Worm (Caenorhabditis elegans) whole organism, L4 larva: Measurements from ENCODE around the gene srh-200.

ENCODE experiments used
- F49E8.2 ChIP-seq: sonication (generic microtip); optimal IDR thresholded peaks from 2 replicates; lab custom pipeline; 2016; ENCODE audit warnings: missing compliant biosample characterization, mild to moderate bottlenecking, missing genetic modification characterization, borderline replicate concordance
- T26A8.4 ChIP-seq: fragments of 200-800 bp; sonication (Bioruptor generic); IDR thresholded peaks from 2 replicates; pipeline ENCODE4 v1.3.6; 2022; ENCODE audit warnings: missing genetic modification characterization, missing compliant biosample characterization
- Y48G9A.11 ChIP-seq: fragments of 200-800 bp; sonication (Bioruptor generic); IDR thresholded peaks from 2 replicates; pipeline ENCODE4 v1.3.6; 2022; ENCODE audit warnings: missing genetic modification reagents, missing genetic modification characterization, missing compliant biosample characterization
- ZK546.5 ChIP-seq, 2 experiments: sonication (generic microtip); optimal IDR thresholded peaks; 2 replicates each; lab custom pipeline; 2017; ENCODE audit warnings: missing biosample characterization in 2 of 2, missing genetic modification characterization in 2 of 2
- aha-1 ChIP-seq: fragments of 150-350 bp; peaks from one replicate; lab custom pipeline; 2014; ENCODE audit warnings: missing biosample characterization, missing genetic modification characterization
- arid-1 ChIP-seq: fragments of 200-800 bp; sonication (Bioruptor generic); conservative IDR thresholded peaks from 2 replicates; pipeline ENCODE4 v1.3.6; 2022; ENCODE audit warnings: missing genetic modification reagents, missing genetic modification characterization, missing compliant biosample characterization
- attf-4 ChIP-seq: sonication (generic microtip); optimal IDR thresholded peaks from 3 replicates; lab custom pipeline; 2017; ENCODE audit warnings: missing biosample characterization, missing genetic modification characterization
- ceh-20 ChIP-seq: fragments of 200-800 bp; sonication (Bioruptor generic); IDR thresholded peaks from 2 replicates; pipeline ENCODE4 v1.3.6; 2022; ENCODE audit warnings: missing genetic modification reagents, missing genetic modification characterization, missing compliant biosample characterization
- ceh-82 ChIP-seq: sonication (generic microtip); optimal IDR thresholded peaks from 2 replicates; lab custom pipeline; 2017; ENCODE audit warnings: missing biosample characterization, missing genetic modification characterization
- ces-1 ChIP-seq: fragments of 150-350 bp; sonication (generic microtip); optimal IDR thresholded peaks from 4 replicates; lab custom pipeline; 2014; ENCODE audit warnings: missing biosample characterization, missing genetic modification reagents, missing genetic modification characterization
- ctbp-1 ChIP-seq: fragments of 200-800 bp; sonication (Bioruptor generic); IDR thresholded peaks from 2 replicates; pipeline ENCODE4 v1.3.6; 2022; ENCODE audit warnings: missing genetic modification reagents, missing genetic modification characterization, missing compliant biosample characterization
- daf-12 ChIP-seq: fragments of 150-350 bp; optimal IDR thresholded peaks from 2 replicates; lab custom pipeline; 2014; ENCODE audit warnings: missing biosample characterization, missing genetic modification reagents, missing genetic modification characterization
- daf-8 ChIP-seq: fragments of 200-800 bp; sonication (Bioruptor generic); IDR thresholded peaks from 2 replicates; pipeline ENCODE4 v1.3.6; 2022; ENCODE audit warnings: missing genetic modification characterization, missing compliant biosample characterization
- dmd-6 ChIP-seq: fragments of 200-800 bp; sonication (Bioruptor generic); IDR thresholded peaks from 2 replicates; pipeline ENCODE4 v1.3.6; 2022; ENCODE audit warnings: missing genetic modification reagents, missing genetic modification characterization, missing compliant biosample characterization
- dpl-1 ChIP-seq: fragments of 150-350 bp; optimal IDR thresholded peaks from 2 replicates; lab custom pipeline; 2014; ENCODE audit warnings: missing biosample characterization, missing genetic modification reagents, missing genetic modification characterization
- fkh-10 ChIP-seq: fragments of 150-350 bp; optimal IDR thresholded peaks from 2 replicates; lab custom pipeline; 2014; ENCODE audit warnings: missing biosample characterization, missing genetic modification reagents, missing genetic modification characterization
- gei-8 ChIP-seq: fragments of 200-800 bp; sonication (Bioruptor generic); optimal IDR thresholded peaks from 2 replicates; lab custom pipeline; 2018; ENCODE audit warnings: mild to moderate bottlenecking, missing genetic modification characterization, missing compliant biosample characterization
- jun-1 ChIP-seq: fragments of 150-350 bp; optimal IDR thresholded peaks from 2 replicates; lab custom pipeline; 2014; ENCODE audit warnings: missing biosample characterization, missing genetic modification reagents, missing genetic modification characterization
- lin-13 ChIP-seq: fragments of 150-350 bp; optimal IDR thresholded peaks from 2 replicates; lab custom pipeline; 2014; ENCODE audit warnings: missing biosample characterization, missing genetic modification reagents, missing genetic modification characterization
- lin-15B ChIP-seq: fragments of 150-350 bp; sonication (generic microtip); optimal IDR thresholded peaks from 3 replicates; lab custom pipeline; 2014; ENCODE audit warnings: missing biosample characterization, missing genetic modification characterization
- lir-3 ChIP-seq: sonication (generic microtip); optimal IDR thresholded peaks from 2 replicates; lab custom pipeline; 2016; ENCODE audit warnings: mild to moderate bottlenecking, missing genetic modification characterization, missing compliant biosample characterization
- nhr-10 ChIP-seq: fragments of 150-350 bp; optimal IDR thresholded peaks from 2 replicates; lab custom pipeline; 2014; ENCODE audit warnings: missing biosample characterization, missing genetic modification characterization
- nhr-102 ChIP-seq: sonication (generic microtip); optimal IDR thresholded peaks from 2 replicates; lab custom pipeline; 2016; ENCODE audit warnings: mild to moderate bottlenecking, missing genetic modification characterization, moderate library complexity, missing compliant biosample characterization
- nhr-111 ChIP-seq: fragments of 200-800 bp; sonication (Bioruptor generic); optimal IDR thresholded peaks from 2 replicates; lab custom pipeline; 2018; ENCODE audit warnings: mild to moderate bottlenecking, missing genetic modification characterization, missing compliant biosample characterization
- nhr-237 ChIP-seq: sonication (generic microtip); optimal IDR thresholded peaks from 2 replicates; lab custom pipeline; 2017; ENCODE audit warnings: missing biosample characterization, missing genetic modification characterization
- nhr-25 ChIP-seq: sonication (generic microtip); optimal IDR thresholded peaks from 2 replicates; lab custom pipeline; 2017; ENCODE audit warnings: missing genetic modification characterization, mild to moderate bottlenecking, missing compliant biosample characterization, antibody characterized with exemption, moderate library complexity, borderline replicate concordance; ENCODE audit not compliant: insufficient read depth
- nhr-6 ChIP-seq: fragments of 150-350 bp; optimal IDR thresholded peaks from 2 replicates; lab custom pipeline; 2014; ENCODE audit warnings: missing biosample characterization, missing genetic modification characterization
- nhr-77 ChIP-seq: fragments of 150-350 bp; optimal IDR thresholded peaks from 2 replicates; lab custom pipeline; 2014; ENCODE audit warnings: missing biosample characterization, missing genetic modification characterization
- pha-4 ChIP-seq, 2 experiments: fragments of 150-350 bp in 1 of 2; fragments of 200-800 bp in 1 of 2; sonication (Bioruptor generic) in 1 of 2; IDR thresholded peaks in 1 of 2; optimal IDR thresholded peaks in 1 of 2; 2 replicates each; pipeline versions ENCODE4 v1.3.6 to Lab custom; 2014 to 2022; ENCODE audit warnings: missing genetic modification characterization in 2 of 2, missing genetic modification reagents in 2 of 2, missing biosample characterization in 1 of 2, missing compliant biosample characterization in 1 of 2
- rbr-2 ChIP-seq: sonication (generic microtip); optimal IDR thresholded peaks from 2 replicates; lab custom pipeline; 2016; ENCODE audit warnings: missing genotype, missing genetic modification characterization, missing compliant biosample characterization
- sdz-12 ChIP-seq: fragments of 200-800 bp; sonication (Bioruptor generic); optimal IDR thresholded peaks from 2 replicates; lab custom pipeline; 2018; ENCODE audit warnings: mild to moderate bottlenecking, missing genetic modification characterization, missing compliant biosample characterization
- tag-97 ChIP-seq: fragments of 200-800 bp; sonication (Bioruptor generic); IDR thresholded peaks from 2 replicates; pipeline ENCODE4 v1.3.6; 2022; ENCODE audit warnings: missing genetic modification characterization, missing compliant biosample characterization
- unc-130 ChIP-seq: sonication (generic microtip); optimal IDR thresholded peaks from 2 replicates; lab custom pipeline; 2016; ENCODE audit warnings: missing genetic modification reagents, missing genetic modification characterization, missing compliant biosample characterization
- unc-62 ChIP-seq, 3 experiments: fragments of 150-350 bp in 1 of 3; sonication (generic microtip); optimal IDR thresholded peaks in 2 of 3; peaks in 1 of 3; 1 replicate in 1 of 3; 2 replicates in 2 of 3; lab custom pipeline; 2014 to 2017; ENCODE audit warnings: missing biosample characterization in 3 of 3, missing genetic modification characterization in 3 of 3, missing genetic modification reagents in 3 of 3, missing genotype in 1 of 3
- ztf-7 ChIP-seq: fragments of 150-350 bp; optimal IDR thresholded peaks from 2 replicates; lab custom pipeline; 2014; ENCODE audit warnings: missing biosample characterization, missing genetic modification characterization

Gene srh-200

DNA sequence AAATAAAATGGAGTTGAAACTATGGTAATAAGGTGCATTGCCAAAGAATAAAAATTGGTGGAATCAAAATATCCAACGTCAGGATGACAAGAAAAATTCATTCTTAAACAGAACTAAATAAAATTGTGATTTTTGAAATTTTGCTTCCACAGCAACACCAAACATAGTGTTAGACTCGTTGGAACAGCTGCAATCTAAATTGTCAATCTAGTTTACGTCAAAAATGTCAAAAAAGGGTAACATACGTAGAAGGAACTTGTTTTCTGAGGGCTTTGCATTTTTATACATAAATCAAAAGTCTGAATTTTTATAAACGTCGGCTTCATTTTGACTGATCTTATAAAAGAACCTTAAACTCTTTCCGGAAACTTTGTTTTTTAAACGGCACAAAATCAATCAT is at the start of gene srh-200:
TSS of gene srh-200 (minus strand) at position 101 of the 400 bp plus-strand sequence.
- peak in 1 of 2 experiments; percentile 33 for TF ChIP-seq unc-62 (GFP tag; optimal IDR thresholded peaks at IDR 0.05 in 1 of 2; lab: Kevin White, UChicago)
- no peak for TF ChIP-seq unc-62 (tag; optimal IDR thresholded peaks at IDR 0.05; lab: Kevin White, UChicago)
- TF ChIP-seq nhr-111 (GFP tag; lab: Kevin White, UChicago) = no peak
- TF ChIP-seq, all 104 proteins: peak for 1

DNA sequence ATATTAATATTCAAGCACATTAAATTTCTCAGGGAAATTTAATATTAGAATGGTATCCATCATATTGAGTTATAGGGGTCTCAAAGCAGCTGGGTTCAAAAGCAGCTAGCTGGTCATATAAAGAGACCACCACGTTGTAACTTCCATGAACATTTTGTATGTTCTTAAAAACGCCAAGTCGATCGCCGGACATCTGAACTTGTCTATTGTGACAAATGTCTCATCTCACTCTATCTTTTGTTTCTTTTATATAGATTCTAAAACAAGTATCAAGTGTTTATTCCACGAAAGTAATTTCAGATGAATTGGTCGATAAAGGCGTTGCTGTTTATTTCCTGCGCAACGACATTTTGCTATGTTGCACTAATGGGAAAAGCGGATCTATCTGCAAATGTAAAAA is 43.4 kb upstream of the srh-200 start, which contains the start of gene ZK105.3:
TSS of gene ZK105.3 (plus strand) at position 301 of the 400 bp plus-strand sequence.
- TF ChIP-seq nhr-25 (tag; lab: Kevin White, UChicago) (no peak), unc-130 (GFP tag; lab: Kevin White, UChicago) (no peak), tag-97 (GFP tag; lab: Robert Waterston, UW) (no peak), Y48G9A.11 (GFP tag; lab: Robert Waterston, UW) (no peak), pha-4 (GFP tag; IDR thresholded peaks at IDR 0.05; lab: Robert Waterston, UW) (no peak), pha-4 (tag; optimal IDR thresholded peaks at IDR 0.05; lab: Kevin White, UChicago) (no peak), ZK546.5 (tag; optimal IDR thresholded peaks at IDR 0.05; lab: Kevin White, UChicago) (no peak), ztf-7 (no peak), nhr-77 (no peak)

DNA sequence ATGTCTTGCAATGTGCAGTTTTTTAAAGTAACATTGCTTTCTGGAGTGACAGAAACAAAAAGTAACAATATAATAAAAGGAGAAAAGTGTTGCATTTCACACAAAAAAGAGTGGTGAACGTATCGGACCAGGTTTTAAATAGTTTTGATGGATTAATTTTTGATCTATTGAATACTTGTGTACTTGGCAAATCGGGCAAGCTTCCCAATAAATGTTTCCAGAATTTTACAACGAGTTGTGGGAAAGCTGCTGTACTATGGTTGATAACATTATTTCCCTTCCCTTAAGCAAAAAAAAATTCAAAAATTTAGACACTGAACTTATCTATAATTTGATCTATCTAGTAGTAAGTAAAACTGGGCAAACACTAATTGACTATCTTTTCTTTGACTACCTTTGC is 39.9 kb upstream of the srh-200 start, which contains the start of gene C12D5.10:
TSS of gene C12D5.10 (minus strand) at position 101 of the 400 bp plus-strand sequence.
- TF ChIP-seq sdz-12 (GFP tag; lab: Kevin White, UChicago) (no peak), ces-1 (GFP tag; lab: Kevin White, UChicago) (no peak), T26A8.4 (GFP tag; lab: Robert Waterston, UW) (no peak), lin-15B (tag; lab: Kevin White, UChicago) (no peak), dmd-6 (GFP tag; lab: Robert Waterston, UW) (no peak), F49E8.2 (tag; lab: Kevin White, UChicago) (no peak), dpl-1 (no peak), arid-1 (GFP tag; lab: Robert Waterston, UW) (no peak), lin-13 (GFP tag; lab: Kevin White, UChicago) (no peak), jun-1 (tag; lab: Kevin White, UChicago) (no peak), nhr-237 (tag; lab: Kevin White, UChicago) (no peak), nhr-102 (tag; lab: Kevin White, UChicago) (no peak), nhr-10 (tag; lab: Kevin White, UChicago) (no peak)

DNA sequence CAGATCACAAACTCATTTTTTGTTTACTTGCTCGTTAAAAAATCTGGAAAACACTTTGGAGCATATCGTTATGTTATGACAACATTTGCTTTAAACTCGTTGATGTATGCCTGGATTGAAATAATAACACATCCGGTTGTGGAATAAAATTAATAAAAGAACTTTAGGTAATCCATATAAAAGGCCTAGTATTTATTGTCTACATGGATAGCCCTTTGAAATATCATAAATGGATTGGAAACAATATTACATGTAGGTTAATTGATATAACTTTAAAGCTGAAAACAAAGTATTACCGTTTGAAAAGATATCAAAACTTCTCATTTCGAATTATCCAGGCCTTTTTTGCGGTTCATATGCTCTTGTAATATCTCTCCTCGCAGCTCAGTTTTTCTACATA is 37.2 kb upstream of the srh-200 start:
- TF ChIP-seq unc-62 (GFP tag; optimal IDR thresholded peaks at IDR 0.05 in 1 of 2; lab: Kevin White, UChicago) (peak in 1 of 2 experiments; percentile 90), unc-62 (tag; optimal IDR thresholded peaks at IDR 0.05; lab: Kevin White, UChicago) (no peak), attf-4 (no peak), tag-97 (GFP tag; lab: Robert Waterston, UW) (no peak)

DNA sequence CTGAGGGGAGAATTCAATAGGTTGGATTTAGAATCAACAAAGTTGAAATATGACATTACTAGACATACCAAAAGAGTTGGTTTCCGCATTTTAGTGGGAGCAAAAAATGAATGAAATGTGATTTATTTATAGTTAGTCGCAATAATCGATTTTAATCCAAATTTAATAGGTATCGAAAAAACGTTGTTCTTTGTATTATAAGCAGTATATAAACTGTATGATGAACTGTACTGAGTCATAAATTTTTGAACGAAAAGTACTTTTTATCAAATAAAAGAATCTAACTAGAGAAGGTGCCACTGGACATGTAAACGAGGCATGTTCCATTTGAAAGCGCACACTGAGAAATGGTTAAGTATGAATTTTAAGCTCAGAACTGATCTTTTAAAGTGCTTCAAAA is 36.4 kb upstream of the srh-200 start, which contains the start of gene C12D5.9:
TSS of gene C12D5.9 (minus strand) at position 101 of the 400 bp plus-strand sequence.
- TF ChIP-seq aha-1 (tag; lab: Kevin White, UChicago) (no peak), nhr-111 (GFP tag; lab: Kevin White, UChicago) (no peak), gei-8 (GFP tag; lab: Kevin White, UChicago) (no peak), ctbp-1 (GFP tag; lab: Robert Waterston, UW) (no peak), fkh-10 (GFP tag; lab: Kevin White, UChicago) (no peak), sdz-12 (GFP tag; lab: Kevin White, UChicago) (no peak), daf-8 (no peak), daf-12 (tag; lab: Kevin White, UChicago) (no peak), nhr-6 (tag; lab: Kevin White, UChicago) (no peak), lir-3 (tag; lab: Kevin White, UChicago) (no peak), rbr-2 (tag; lab: Kevin White, UChicago) (no peak), ceh-20 (GFP tag; lab: Robert Waterston, UW) (no peak), ceh-82 (no peak)
- TF ChIP-seq, all 104 proteins: peak for 0
